Fruit fly (Drosophila melanogaster) whole organism, embryonic: ENCODE measurements around the gene Nmt.

Experiments
- Abd-B ChIP-seq: fragments of 200-800 bp; sonication (Bioruptor generic); optimal IDR thresholded peaks from 2 replicates; lab custom pipeline; 2018; ENCODE audit warnings: missing biosample characterization, mild to moderate bottlenecking, missing genetic modification characterization, moderate library complexity
- Asciz ChIP-seq: fragments of 200-800 bp; sonication (Bioruptor generic); optimal IDR thresholded peaks from 2 replicates; lab custom pipeline; 2017; ENCODE audit warnings: missing biosample characterization, mild to moderate bottlenecking, missing genetic modification characterization, missing genetic modification reagents
- Bdp1 ChIP-seq: fragments of 200-800 bp; sonication (Bioruptor generic); optimal IDR thresholded peaks from 3 replicates; lab custom pipeline; 2016; ENCODE audit warnings: missing biosample characterization, missing genetic modification characterization
- Blimp-1 ChIP-seq: fragments of 200-800 bp; sonication (Bioruptor generic); optimal IDR thresholded peaks from 3 replicates; lab custom pipeline; 2018; ENCODE audit warnings: missing biosample characterization, missing genetic modification characterization, mild to moderate bottlenecking, moderate library complexity, missing genetic modification reagents
- CG1024 ChIP-seq: fragments of 200-800 bp; sonication (Bioruptor generic); IDR thresholded peaks from 2 replicates; pipeline ENCODE4 v1.3.6; 2022; ENCODE audit warnings: missing biosample characterization, missing genetic modification characterization
- CG10274 ChIP-seq: fragments of 200-800 bp; sonication (Bioruptor generic); optimal IDR thresholded peaks from 3 replicates; lab custom pipeline; 2017; ENCODE audit warnings: missing biosample characterization, mild to moderate bottlenecking, missing genetic modification characterization
- CG10654 ChIP-seq: fragments of 200-800 bp; sonication (Bioruptor generic); optimal IDR thresholded peaks from 2 replicates; lab custom pipeline; 2016; ENCODE audit warnings: missing biosample characterization, missing genetic modification characterization
- CG13894 ChIP-seq: fragments of 200-800 bp; sonication (Bioruptor generic); optimal IDR thresholded peaks from 3 replicates; lab custom pipeline; 2018; ENCODE audit warnings: missing biosample characterization, mild to moderate bottlenecking, missing genetic modification characterization, moderate library complexity
- CG17186 ChIP-seq: fragments of 200-800 bp; sonication (Bioruptor generic); optimal IDR thresholded peaks from 3 replicates; lab custom pipeline; 2017; ENCODE audit warnings: missing biosample characterization, missing genetic modification reagents, missing genetic modification characterization
- CG17328 ChIP-seq: fragments of 200-800 bp; sonication (Bioruptor generic); IDR thresholded peaks from 2 replicates; pipeline ENCODE4 v1.3.6; 2022; ENCODE audit warnings: missing biosample characterization, missing genetic modification characterization
- CG17385 ChIP-seq: fragments of 200-800 bp; sonication (Bioruptor generic); optimal IDR thresholded peaks from 3 replicates; lab custom pipeline; 2018; ENCODE audit warnings: missing biosample characterization, mild to moderate bottlenecking, missing genetic modification characterization
- CG30403 ChIP-seq: fragments of 200-800 bp; sonication (Bioruptor generic); optimal IDR thresholded peaks from 3 replicates; lab custom pipeline; 2016; ENCODE audit warnings: missing biosample characterization, missing genetic modification characterization
- CG34224 ChIP-seq: fragments of 200-800 bp; sonication (Bioruptor generic); IDR thresholded peaks from 3 replicates; pipeline ENCODE4 v1.3.6; 2022; ENCODE audit warnings: missing biosample characterization, missing genetic modification characterization; ENCODE audit not compliant: partially characterized antibody
- CG6654 ChIP-seq: fragments of 200-800 bp; sonication (Bioruptor generic); optimal IDR thresholded peaks from 2 replicates; lab custom pipeline; 2017; ENCODE audit warnings: missing biosample characterization, mild to moderate bottlenecking, missing genetic modification characterization
- Camta ChIP-seq: fragments of 200-800 bp; sonication (Bioruptor generic); optimal IDR thresholded peaks from 2 replicates; lab custom pipeline; 2016; ENCODE audit warnings: missing biosample characterization, missing genetic modification characterization
- Dek ChIP-seq: fragments of 200-800 bp; sonication (Bioruptor generic); optimal IDR thresholded peaks from 3 replicates; lab custom pipeline; 2019; ENCODE audit warnings: missing biosample characterization, mild to moderate bottlenecking, missing genetic modification characterization, moderate library complexity
- HLHmδ ChIP-seq: fragments of 200-800 bp; sonication (Bioruptor generic); optimal IDR thresholded peaks from 2 replicates; lab custom pipeline; 2018; ENCODE audit warnings: missing biosample characterization, mild to moderate bottlenecking, missing genetic modification characterization, moderate library complexity
- Hr51 ChIP-seq, 2 experiments: fragments of 200-800 bp; sonication (Bioruptor generic); optimal IDR thresholded peaks; 2 replicates in 1 of 2; 3 replicates in 1 of 2; lab custom pipeline; 2016 to 2018; ENCODE audit warnings: missing biosample characterization in 2 of 2, missing genetic modification characterization in 2 of 2, mild to moderate bottlenecking in 1 of 2, moderate library complexity in 1 of 2
- Jarid2 ChIP-seq: fragments of 200-800 bp; sonication (Bioruptor generic); optimal IDR thresholded peaks from 3 replicates; lab custom pipeline; 2017; ENCODE audit warnings: mild to moderate bottlenecking, missing biosample characterization, missing genetic modification reagents, missing genetic modification characterization
- Lpt ChIP-seq: fragments of >200 bp; optimal IDR thresholded peaks from 2 replicates; lab custom pipeline; 2018; ENCODE audit warnings: missing biosample characterization, missing genetic modification characterization
- Max ChIP-seq: fragments of 200-800 bp; sonication (Bioruptor generic); optimal IDR thresholded peaks from 2 replicates; lab custom pipeline; 2016; ENCODE audit warnings: missing biosample characterization, mild to moderate bottlenecking, missing genetic modification characterization
- NC2α ChIP-seq: fragments of 200-800 bp; sonication (Bioruptor generic); optimal IDR thresholded peaks from 2 replicates; lab custom pipeline; 2016; ENCODE audit warnings: missing biosample characterization, missing genetic modification characterization
- Neu2 ChIP-seq: fragments of 200-800 bp; sonication (Bioruptor generic); optimal IDR thresholded peaks from 3 replicates; lab custom pipeline; 2016; ENCODE audit warnings: missing biosample characterization, missing genetic modification characterization, borderline replicate concordance
- Optix ChIP-seq: fragments of 200-800 bp; sonication (Bioruptor generic); IDR thresholded peaks from 3 replicates; pipeline ENCODE4 v1.3.6; 2022; ENCODE audit warnings: missing biosample characterization, missing genetic modification characterization
- PHDP ChIP-seq: fragments of 200-800 bp; sonication (Bioruptor generic); optimal IDR thresholded peaks from 3 replicates; lab custom pipeline; 2018; ENCODE audit warnings: missing biosample characterization, mild to moderate bottlenecking, missing genetic modification characterization, moderate library complexity
- Ravus ChIP-seq: fragments of 200-800 bp; sonication (Bioruptor generic); IDR thresholded peaks from 2 replicates; pipeline ENCODE4 v1.3.6; 2022; ENCODE audit warnings: missing biosample characterization, missing genetic modification characterization
- Rfx ChIP-seq: fragments of 200-800 bp; sonication (Bioruptor generic); IDR thresholded peaks from 2 replicates; pipeline ENCODE4 v1.3.6; 2022; ENCODE audit warnings: missing biosample characterization, missing genetic modification characterization
- Scr ChIP-seq: fragments of 200-800 bp; sonication (Bioruptor generic); IDR thresholded peaks from 2 replicates; pipeline ENCODE4 v1.3.6; 2022; ENCODE audit warnings: missing biosample characterization, missing genetic modification characterization; ENCODE audit not compliant: partially characterized antibody
- Side ChIP-seq: fragments of 200-800 bp; sonication (Bioruptor generic); optimal IDR thresholded peaks from 2 replicates; lab custom pipeline; 2016; ENCODE audit warnings: missing biosample characterization, missing genetic modification characterization
- Sox100B ChIP-seq: fragments of 200-800 bp; sonication (Bioruptor generic); optimal IDR thresholded peaks from 3 replicates; lab custom pipeline; 2018; ENCODE audit warnings: missing biosample characterization, mild to moderate bottlenecking, missing genetic modification characterization
- Spps ChIP-seq: fragments of 200-800 bp; sonication (Bioruptor generic); optimal IDR thresholded peaks from 2 replicates; lab custom pipeline; 2018; ENCODE audit warnings: missing biosample characterization, mild to moderate bottlenecking, missing genetic modification characterization
- Ssrp ChIP-seq: fragments of 200-800 bp; sonication (Bioruptor generic); optimal IDR thresholded peaks from 2 replicates; lab custom pipeline; 2018; ENCODE audit warnings: missing biosample characterization, mild to moderate bottlenecking, missing genetic modification characterization, moderate library complexity
- Xbp1 ChIP-seq: fragments of 200-800 bp; sonication (Bioruptor generic); optimal IDR thresholded peaks from 3 replicates; lab custom pipeline; 2016; ENCODE audit warnings: missing biosample characterization, mild to moderate bottlenecking, missing genetic modification characterization
- bigmax ChIP-seq: fragments of 200-800 bp; sonication (Bioruptor generic); optimal IDR thresholded peaks from 2 replicates; lab custom pipeline; 2018; ENCODE audit warnings: missing biosample characterization, mild to moderate bottlenecking, missing genetic modification characterization
- exex ChIP-seq: fragments of 200-800 bp; sonication (Bioruptor generic); optimal IDR thresholded peaks from 4 replicates; lab custom pipeline; 2018; ENCODE audit warnings: missing biosample characterization, mild to moderate bottlenecking, missing genetic modification characterization, moderate library complexity
- ftz-f1 ChIP-seq: fragments of 200-800 bp; sonication (Bioruptor generic); optimal IDR thresholded peaks from 2 replicates; lab custom pipeline; 2016; ENCODE audit warnings: missing biosample characterization, missing genetic modification characterization
- lmd ChIP-seq: fragments of 200-800 bp; sonication (Bioruptor generic); IDR thresholded peaks from 2 replicates; pipeline ENCODE4 v1.3.6; 2022; ENCODE audit warnings: missing biosample characterization, missing genetic modification characterization
- lov ChIP-seq, 2 experiments: fragments of 200-800 bp in 1 of 2; fragments of >200 bp in 1 of 2; sonication (Bioruptor generic) in 1 of 2; IDR thresholded peaks in 1 of 2; optimal IDR thresholded peaks in 1 of 2; 2 replicates in 1 of 2; 3 replicates in 1 of 2; pipeline versions ENCODE4 v1.3.6 to Lab custom; 2017 to 2022; ENCODE audit warnings: missing biosample characterization in 1 of 2, missing genetic modification characterization in 1 of 2
- mld ChIP-seq: fragments of 200-800 bp; sonication (Bioruptor generic); IDR thresholded peaks from 3 replicates; pipeline ENCODE4 v1.3.6; 2022; ENCODE audit warnings: missing biosample characterization, missing genetic modification characterization; ENCODE audit not compliant: partially characterized antibody
- nau ChIP-seq: fragments of 200-800 bp; sonication (Bioruptor generic); optimal IDR thresholded peaks from 3 replicates; lab custom pipeline; 2017; ENCODE audit warnings: missing biosample characterization, mild to moderate bottlenecking, missing genetic modification characterization, missing genetic modification reagents
- onecut ChIP-seq: fragments of 200-800 bp; sonication (Bioruptor generic); IDR thresholded peaks from 2 replicates; pipeline ENCODE4 v1.3.6; 2022; ENCODE audit warnings: missing biosample characterization, missing genetic modification characterization
- psq ChIP-seq: fragments of 200-800 bp; sonication (Bioruptor generic); optimal IDR thresholded peaks from 2 replicates; lab custom pipeline; 2017; ENCODE audit warnings: missing biosample characterization, missing genetic modification characterization
- pzg ChIP-seq: fragments of 200-800 bp; sonication (Bioruptor generic); optimal IDR thresholded peaks from 3 replicates; lab custom pipeline; 2018; ENCODE audit warnings: missing biosample characterization, mild to moderate bottlenecking, missing genetic modification characterization, moderate library complexity
- schlank ChIP-seq: fragments of 200-800 bp; sonication (Bioruptor generic); optimal IDR thresholded peaks from 2 replicates; lab custom pipeline; 2018; ENCODE audit warnings: missing biosample characterization, mild to moderate bottlenecking, missing genetic modification characterization
- seq ChIP-seq: fragments of 200-800 bp; sonication (Bioruptor generic); IDR thresholded peaks from 2 replicates; pipeline ENCODE4 v1.3.6; 2022; ENCODE audit warnings: missing biosample characterization, missing genetic modification characterization
- toy ChIP-seq: fragments of 200-800 bp; sonication (Bioruptor generic); IDR thresholded peaks from 2 replicates; pipeline ENCODE4 v1.3.6; 2022; ENCODE audit warnings: missing biosample characterization, missing genetic modification characterization
- wdn ChIP-seq: fragments of 200-800 bp; sonication (Bioruptor generic); IDR thresholded peaks from 2 replicates; pipeline ENCODE4 v1.3.6; 2022; ENCODE audit warnings: missing biosample characterization, missing genetic modification characterization

The Nmt gene

dm6 chr3L:8185263-8186227, 7.3 kb upstream of the Nmt start (continued):
- no peak for TF ChIP-seq schlank (tag; lab: Kevin White, UChicago)
- no peak for TF ChIP-seq psq
- no peak for TF ChIP-seq CG17328 (GFP tag; lab: Robert Waterston, UW)
- TF ChIP-seq nau = no peak
- peak; percentile 65 for TF ChIP-seq Side (GFP tag; lab: Kevin White, UChicago)
- peak; percentile 26 for TF ChIP-seq Ssrp (tag; lab: Kevin White, UChicago)
- peak; percentile 33 for TF ChIP-seq CG17385 (GFP tag; lab: Kevin White, UChicago)
- no peak for TF ChIP-seq CG13894 (tag; lab: Kevin White, UChicago)
- TF ChIP-seq Jarid2 = peak; percentile 30
- no peak for TF ChIP-seq Neu2 (GFP tag; lab: Kevin White, UChicago)
- TF ChIP-seq Blimp-1 (GFP tag; lab: Kevin White, UChicago) = peak; percentile 26
- no peak for TF ChIP-seq Spps (tag; lab: Kevin White, UChicago)
- 0 out of 3 replicates have a peak, but pooled peaks have one; percentile 15 for TF ChIP-seq CG34224
- TF ChIP-seq Sox100B (GFP tag; lab: Kevin White, UChicago) = peak; percentile 6
- no peak for TF ChIP-seq CG10654 (GFP tag; lab: Kevin White, UChicago)
- no peak for TF ChIP-seq CG1024
- peak; percentile 12 for TF ChIP-seq Camta (GFP tag; lab: Kevin White, UChicago)
- peak; percentile 80 for TF ChIP-seq exex (tag; lab: Kevin White, UChicago)
- TF ChIP-seq HLHmδ (GFP tag; lab: Kevin White, UChicago) = peak; percentile 15
- TF ChIP-seq Scr (GFP tag; lab: Robert Waterston, UW) = 0 out of 2 replicates have a peak, but pooled peaks have one; percentile 13
- 0 out of 2 replicates have a peak, but pooled peaks have one; percentile 37 for TF ChIP-seq Rfx (GFP tag; lab: Robert Waterston, UW)
- peak; percentile 58 for TF ChIP-seq CG30403
- peak; percentile 11 for TF ChIP-seq PHDP
- TF ChIP-seq seq (GFP tag; lab: Robert Waterston, UW) = peak; percentile 47
- peak; percentile 17 for TF ChIP-seq Dek (tag; lab: Kevin White, UChicago)
- peak; percentile 63 for TF ChIP-seq lmd (GFP tag; lab: Robert Waterston, UW)
- no peak for TF ChIP-seq Asciz (GFP tag; lab: Kevin White, UChicago)
- TF ChIP-seq ftz-f1 (GFP tag; lab: Kevin White, UChicago) = peak; percentile 64
- TF ChIP-seq Bdp1 (GFP tag; lab: Kevin White, UChicago) = peak; percentile 3
- no peak for TF ChIP-seq bigmax
- TF ChIP-seq lov (optimal IDR thresholded peaks at IDR 0.05; lab: Kevin White, UChicago) = no peak
- no peak for TF ChIP-seq lov (GFP tag; IDR thresholded peaks at IDR 0.05; lab: Robert Waterston, UW)
- no peak for TF ChIP-seq onecut (GFP tag; lab: Robert Waterston, UW)
- TF ChIP-seq mld (GFP tag; lab: Robert Waterston, UW) = no peak
- peak; percentile 30 for TF ChIP-seq Abd-B (GFP tag; lab: Kevin White, UChicago)
- no peak for TF ChIP-seq wdn (GFP tag; lab: Robert Waterston, UW)
- peak; percentile 24 for TF ChIP-seq Max (GFP tag; lab: Kevin White, UChicago)
- no peak for TF ChIP-seq NC2α (GFP tag; lab: Kevin White, UChicago)
- TF ChIP-seq CG6654 = peak; percentile 2
- peak; percentile 37 to 62 for TF ChIP-seq Hr51 (GFP tag; optimal IDR thresholded peaks at IDR 0.05; lab: Kevin White, UChicago)
- peak; percentile 56; the same call in 1 of the 3 replicates for TF ChIP-seq Optix (GFP tag; lab: Robert Waterston, UW)
- peak; percentile 56 for TF ChIP-seq Xbp1 (GFP tag; lab: Kevin White, UChicago)
- no peak for TF ChIP-seq toy (GFP tag; lab: Robert Waterston, UW)
- peak; percentile 8 for TF ChIP-seq CG10274 (GFP tag; lab: Kevin White, UChicago)
- no peak for TF ChIP-seq Lpt (GFP tag; lab: Kevin White, UChicago)
- TF ChIP-seq Ravus (GFP tag; lab: Robert Waterston, UW) = no peak
- no peak for TF ChIP-seq CG17186
- no peak for TF ChIP-seq pzg (GFP tag; lab: Kevin White, UChicago)
